Worm (Caenorhabditis elegans) whole organism, young adult: ENCODE measurements around the gene grl-25.

Source experiments
- F49E8.2 ChIP-seq: sonication (generic microtip); optimal IDR thresholded peaks from 3 replicates; lab custom pipeline; 2017; ENCODE audit warnings: missing genetic modification characterization, mild to moderate bottlenecking, missing compliant biosample characterization, antibody characterized with exemption, moderate library complexity; ENCODE audit not compliant: insufficient read depth
- akir-1 ChIP-seq: fragments of 200-800 bp; sonication (Bioruptor generic); optimal IDR thresholded peaks from 2 replicates; lab custom pipeline; 2018; ENCODE audit warnings: mild to moderate bottlenecking, missing genetic modification characterization, moderate library complexity, missing compliant biosample characterization
- ama-1 ChIP-seq, 3 experiments: fragments of 150-350 bp in 1 of 3; sonication (generic microtip) in 2 of 3; optimal IDR thresholded peaks; 2 replicates each; lab custom pipeline; 2014 to 2018; ENCODE audit warnings: missing biosample characterization in 2 of 3, missing genetic modification characterization in 2 of 3, missing genetic modification reagents in 2 of 3
- cebp-2 ChIP-seq: fragments of 200-800 bp; sonication (Bioruptor generic); IDR thresholded peaks from 2 replicates; pipeline ENCODE4 v1.3.6; 2022; ENCODE audit warnings: missing genetic modification characterization, missing compliant biosample characterization
- egl-44 ChIP-seq: fragments of 200-800 bp; sonication (Bioruptor generic); IDR thresholded peaks from 2 replicates; pipeline ENCODE4 v1.3.6; 2022; ENCODE audit warnings: missing genetic modification reagents, missing genetic modification characterization, missing compliant biosample characterization
- hmg-1.2 ChIP-seq: fragments of 200-800 bp; sonication (Bioruptor generic); IDR thresholded peaks from 2 replicates; pipeline ENCODE4 v1.3.6; 2022; ENCODE audit warnings: missing genetic modification reagents, missing genetic modification characterization, missing compliant biosample characterization
- snpc-1.3 ChIP-seq: sonication (generic microtip); optimal IDR thresholded peaks from 2 replicates; lab custom pipeline; 2017; ENCODE audit warnings: missing genetic modification characterization, mild to moderate bottlenecking, missing compliant biosample characterization, antibody characterized with exemption, moderate library complexity, missing genotype, missing genetic modification reagents; ENCODE audit not compliant: insufficient read depth
- snpc-3.4 ChIP-seq: sonication (generic microtip); optimal IDR thresholded peaks from 2 replicates; lab custom pipeline; 2017; ENCODE audit warnings: missing genetic modification characterization, mild to moderate bottlenecking, missing compliant biosample characterization, antibody characterized with exemption, moderate library complexity, missing genotype, missing genetic modification reagents
- snpc-4 ChIP-seq, 5 experiments: fragments of 150-350 bp in 1 of 5; sonication (generic microtip) in 4 of 5; optimal IDR thresholded peaks; 2 replicates each; lab custom pipeline; 2014 to 2018; ENCODE audit warnings: missing genetic modification characterization in 5 of 5, missing biosample characterization in 3 of 5, antibody characterized with exemption in 2 of 5, mild to moderate bottlenecking in 2 of 5, missing compliant biosample characterization in 2 of 5, missing genotype in 2 of 5, moderate library complexity in 2 of 5, missing genetic modification reagents in 1 of 5
- tbp1 ChIP-seq: fragments of 200-800 bp; sonication (Bioruptor generic); optimal IDR thresholded peaks from 2 replicates; lab custom pipeline; 2018; ENCODE audit warnings: mild to moderate bottlenecking, missing genetic modification characterization, missing compliant biosample characterization
- ztf-22 ChIP-seq: fragments of 200-800 bp; sonication (Bioruptor generic); optimal IDR thresholded peaks from 2 replicates; lab custom pipeline; 2018; ENCODE audit warnings: mild to moderate bottlenecking, missing genetic modification characterization, moderate library complexity, missing compliant biosample characterization

DNA sequence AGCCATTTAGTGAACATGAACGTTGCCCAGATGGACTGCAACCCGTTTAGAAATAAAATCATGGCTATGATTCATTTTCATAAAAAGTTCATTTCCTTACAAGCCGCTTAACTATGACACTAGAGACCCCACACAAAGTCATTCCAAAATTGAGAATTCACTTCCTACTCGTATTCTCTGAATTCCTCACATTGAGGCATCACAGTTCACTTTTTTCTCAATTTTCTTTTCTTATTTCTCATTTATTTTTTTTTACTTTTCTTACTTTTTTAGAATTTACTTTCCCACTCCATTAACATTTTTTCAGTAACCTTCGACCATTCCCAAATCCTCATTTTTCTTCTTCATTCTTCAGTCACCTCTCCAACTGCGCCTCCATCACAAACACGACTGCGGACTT is 17.7 kb upstream of the grl-25 start, which contains the start of gene dhrr-1:
- no peak for TF ChIP-seq ama-1 (optimal IDR thresholded peaks at IDR 0.05; lab: Kevin White, UChicago)
- TF ChIP-seq ama-1 (GFP tag; optimal IDR thresholded peaks at IDR 0.05; lab: Kevin White, UChicago) = no peak
- no peak for TF ChIP-seq ztf-22 (GFP tag; lab: Kevin White, UChicago)
- TF ChIP-seq egl-44 (GFP tag; lab: Robert Waterston, UW) = no peak
- TF ChIP-seq tbp1 (GFP tag; lab: Kevin White, UChicago) = no peak
- TF ChIP-seq hmg-1.2 (GFP tag; lab: Robert Waterston, UW) = no peak
- no peak for TF ChIP-seq snpc-4 (GFP tag; optimal IDR thresholded peaks at IDR 0.05; lab: Kevin White, UChicago)
- TF ChIP-seq snpc-4 (tag; optimal IDR thresholded peaks at IDR 0.05; lab: Kevin White, UChicago) = no peak
- no peak for TF ChIP-seq F49E8.2 (tag; lab: Kevin White, UChicago)
- TF ChIP-seq snpc-3.4 = no peak
- no peak for TF ChIP-seq akir-1 (GFP tag; lab: Kevin White, UChicago)
- no peak for TF ChIP-seq snpc-1.3 (tag; lab: Kevin White, UChicago)
- TF ChIP-seq cebp-2 = no peak
